Worm (Caenorhabditis elegans) whole organism, late embryonic: ENCODE measurements around the gene T25G12.3.

Experiments
- ceh-9 ChIP-seq: sonication (generic microtip); optimal IDR thresholded peaks from 2 replicates; lab custom pipeline; 2016; ENCODE audit warnings: mild to moderate bottlenecking, missing genetic modification characterization, inconsistent platforms, missing compliant biosample characterization
- ets-4 ChIP-seq: sonication (generic microtip); optimal IDR thresholded peaks from 2 replicates; lab custom pipeline; 2016; ENCODE audit warnings: missing genetic modification characterization, missing compliant biosample characterization
- fax-1 ChIP-seq: sonication (generic microtip); optimal IDR thresholded peaks from 2 replicates; lab custom pipeline; 2016; ENCODE audit warnings: missing genotype, missing genetic modification characterization, missing compliant biosample characterization
- npax-4 ChIP-seq: sonication (generic microtip); optimal IDR thresholded peaks from 2 replicates; lab custom pipeline; 2016; ENCODE audit warnings: missing genetic modification characterization, missing compliant biosample characterization
- pha-2 ChIP-seq: sonication (generic microtip); optimal IDR thresholded peaks from 2 replicates; lab custom pipeline; 2017; ENCODE audit warnings: mild to moderate bottlenecking, missing genetic modification characterization, missing compliant biosample characterization
- pha-4 ChIP-seq: fragments of 150-350 bp; optimal IDR thresholded peaks from 2 replicates; lab custom pipeline; 2018; ENCODE audit warnings: missing biosample characterization, missing genetic modification reagents, missing genetic modification characterization
- rnt-1 ChIP-seq: sonication (generic microtip); optimal IDR thresholded peaks from 2 replicates; lab custom pipeline; 2016; ENCODE audit warnings: missing genetic modification characterization, missing compliant biosample characterization
- unc-55 ChIP-seq: sonication (generic microtip); optimal IDR thresholded peaks from 2 replicates; lab custom pipeline; 2017; ENCODE audit warnings: missing biosample characterization, missing genetic modification reagents, missing genetic modification characterization

ce11 chrX:17256769-17257168 is 25.3 kb downstream of the T25G12.3 start, which contains the start of gene Y40C7B.4:
- TF ChIP-seq npax-4 (no peak), ets-4 (no peak), ceh-9 (tag; lab: Kevin White, UChicago) (no peak), pha-4 (no peak), pha-2 (tag; lab: Kevin White, UChicago) (no peak), unc-55 (no peak), fax-1 (no peak), rnt-1 (tag; lab: Kevin White, UChicago) (no peak)
